Fruit fly (Drosophila melanogaster): ENCODE measurements around the gene sau.
A peak's percentile ranks its signal among the peaks of the same experiment; 100 is the strongest.

DNA sequence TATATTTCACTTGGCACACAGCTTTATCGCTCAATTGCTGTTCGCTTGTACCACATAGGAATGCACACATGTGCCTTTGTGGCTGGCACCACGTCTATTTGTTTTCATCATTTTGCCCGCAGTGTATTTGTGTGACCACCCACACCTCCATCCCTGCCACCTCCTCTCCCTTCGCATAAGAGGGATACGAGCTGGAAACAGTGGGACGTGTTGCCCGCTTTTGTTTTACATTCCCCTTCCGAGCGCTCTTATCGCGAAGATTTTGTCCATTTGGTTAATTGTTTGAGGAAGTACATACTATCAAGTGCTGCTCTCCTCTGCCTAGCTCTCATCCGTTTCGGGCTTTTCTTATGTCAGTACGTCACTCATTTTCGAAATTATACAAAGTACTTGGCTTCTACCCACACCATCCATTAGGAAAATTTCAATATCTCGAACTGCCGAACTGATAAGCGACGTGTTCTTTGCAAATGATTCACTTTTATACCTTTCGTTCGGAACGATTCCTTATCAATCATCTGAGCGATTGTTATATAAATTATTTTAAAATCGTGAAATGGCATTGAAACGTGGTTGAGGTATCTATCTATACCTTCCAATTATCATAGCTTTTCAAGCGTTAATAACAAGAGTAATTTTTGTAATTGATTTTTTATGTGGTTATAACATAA is 2.2 kb downstream of the sau start:
- TF ChIP-seq Hr78 (GFP tag; optimal IDR thresholded peaks at IDR 0.05) (no peak), usp (GFP tag; optimal IDR thresholded peaks at IDR 0.05) (no peak), HLH106 (tag; optimal IDR thresholded peaks at IDR 0.05) (no peak), GATAd (GFP tag; optimal IDR thresholded peaks at IDR 0.05) (no peak), psq (GFP tag; optimal IDR thresholded peaks at IDR 0.05) (peak; percentile 52), lola (GFP tag; optimal IDR thresholded peaks at IDR 0.05) (no peak), Vsx2 (GFP tag; optimal IDR thresholded peaks at IDR 0.05; ENCODE audit: partially characterized antibody) (no peak), pan (optimal IDR thresholded peaks at IDR 0.05) (no peak), ey (GFP tag; optimal IDR thresholded peaks at IDR 0.05) (no peak), Mio (GFP tag; optimal IDR thresholded peaks at IDR 0.05) (no peak), sage (GFP tag; optimal IDR thresholded peaks at IDR 0.05) (no peak), Sp1 (GFP tag; optimal IDR thresholded peaks at IDR 0.05) (no peak), Dif (GFP tag; optimal IDR thresholded peaks at IDR 0.05; ENCODE audit: partially characterized antibody) (no peak), jim (GFP tag; optimal IDR thresholded peaks at IDR 0.05) (no peak)

Measured in whole organism, wandering third instar larva.